Worm (Caenorhabditis elegans) whole organism, L3 larva: Measurements from ENCODE around the gene syx-4.

Experiments used
- R02D3.7 ChIP-seq: fragments of 150-350 bp; optimal IDR thresholded peaks from 2 replicates; lab custom pipeline; 2014; ENCODE audit warnings: missing biosample characterization, missing genetic modification characterization
- aly-2 ChIP-seq: fragments of 150-350 bp; optimal IDR thresholded peaks from 2 replicates; lab custom pipeline; 2014; ENCODE audit warnings: missing biosample characterization, missing genetic modification characterization
- pha-4 ChIP-seq: fragments of 150-350 bp; optimal IDR thresholded peaks from 2 replicates; lab custom pipeline; 2014; ENCODE audit warnings: missing biosample characterization, missing genetic modification reagents, missing genetic modification characterization

DNA sequence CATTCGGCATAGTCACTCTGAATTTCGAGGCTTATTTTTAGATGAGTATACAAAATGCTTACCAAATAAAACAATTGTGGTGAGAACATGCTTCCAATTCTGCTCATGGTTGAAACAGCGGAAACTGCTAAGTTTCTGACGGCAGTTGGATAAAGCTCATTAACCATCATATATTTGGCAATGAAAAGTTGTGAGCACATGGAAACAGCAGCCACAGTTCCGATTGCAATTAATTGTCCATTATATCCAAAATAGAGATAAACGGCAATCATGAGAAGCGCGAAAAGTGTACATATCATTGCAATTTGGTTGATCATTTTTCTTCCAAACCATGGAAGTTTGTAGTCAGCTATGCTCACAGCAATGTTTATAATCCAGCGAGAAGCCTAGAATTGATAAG is 4.1 kb downstream of the syx-4 start:
- TF ChIP-seq aly-2 (no peak), pha-4 (tag; lab: Kevin White, UChicago) (no peak), R02D3.7 (no peak)
